Fruit fly (Drosophila melanogaster): ENCODE results near the gene CG18530.
A peak's percentile ranks its signal among the peaks of the same experiment; 100 is the strongest.

Gene CG18530

dm6 chr3R:12637961-12638531, 4.9 kb downstream of the CG18530 start, which contains the start of gene CG11608:
Gene CG11608 (plus strand): TSS chr3R:12638481.
- no peak for TF ChIP-seq B-H2 (GFP tag; optimal IDR thresholded peaks at IDR 0.05)
- TF ChIP-seq aop (GFP tag; IDR thresholded peaks at IDR 0.05), result 0 out of 2 replicates have a peak, but pooled peaks have one; percentile 31
- no peak for TF ChIP-seq HmgD (GFP tag; optimal IDR thresholded peaks at IDR 0.05)
- peak; percentile 34 for TF ChIP-seq pita (GFP tag; optimal IDR thresholded peaks at IDR 0.05)
- TF ChIP-seq Stat92E (GFP tag; optimal IDR thresholded peaks at IDR 0.05), result no peak
- TF ChIP-seq Fer3 (tag; optimal IDR thresholded peaks at IDR 0.05), result no peak
- TF ChIP-seq CG7928 (GFP tag; optimal IDR thresholded peaks at IDR 0.05), result no peak
- no peak for TF ChIP-seq CG6683 (GFP tag; optimal IDR thresholded peaks at IDR 0.05)
- TF ChIP-seq CG11085 (GFP tag; IDR thresholded peaks at IDR 0.05), result no peak
- TF ChIP-seq Atf3 (GFP tag; optimal IDR thresholded peaks at IDR 0.05), result no peak
- no peak for TF ChIP-seq bowl (GFP tag; IDR thresholded peaks at IDR 0.05)
- TF ChIP-seq sens (GFP tag), result peak; percentile 45
- TF ChIP-seq stwl (tag; optimal IDR thresholded peaks at IDR 0.05), result peak; percentile 41
- TF ChIP-seq CTCF (GFP tag; optimal IDR thresholded peaks at IDR 0.05), result peak; percentile 79
- no peak; the same call in 2 of the 3 replicates for TF ChIP-seq HLH4C (GFP tag; IDR thresholded peaks at IDR 0.05; ENCODE audit: partially characterized antibody)
- no peak for TF ChIP-seq Sox102F (GFP tag; optimal IDR thresholded peaks at IDR 0.05)
- TF ChIP-seq CG17328 (GFP tag; IDR thresholded peaks at IDR 0.05), result no peak
- no peak for TF ChIP-seq CG9215 (GFP tag; IDR thresholded peaks at IDR 0.05)
- no peak for TF ChIP-seq sens-2 (GFP tag; IDR thresholded peaks at IDR 0.05)
- TF ChIP-seq NC2β (GFP tag; optimal IDR thresholded peaks at IDR 0.05), result no peak
- TF ChIP-seq CG4820 (GFP tag; optimal IDR thresholded peaks at IDR 0.05), result no peak
- no peak for TF ChIP-seq btn (GFP tag; optimal IDR thresholded peaks at IDR 0.05)
- TF ChIP-seq sim (GFP tag; IDR thresholded peaks at IDR 0.05), result no peak
- TF ChIP-seq fd102C (GFP tag; optimal IDR thresholded peaks at IDR 0.05), result no peak
- peak; percentile 46 for TF ChIP-seq Abd-B (GFP tag; optimal IDR thresholded peaks at IDR 0.05)
- no peak for TF ChIP-seq HmgZ (tag; optimal IDR thresholded peaks at IDR 0.05)
- no peak for TF ChIP-seq gcm2 (GFP tag; optimal IDR thresholded peaks at IDR 0.05)
- TF ChIP-seq Rx (GFP tag; IDR thresholded peaks at IDR 0.05), result no peak
- no peak for TF ChIP-seq CG34422 (GFP tag; IDR thresholded peaks at IDR 0.05)
- TF ChIP-seq CkIIα-i1 (GFP tag; IDR thresholded peaks at IDR 0.05), result no peak
- no peak for TF ChIP-seq sd (tag; optimal IDR thresholded peaks at IDR 0.05)
- TF ChIP-seq Bgb (GFP tag; IDR thresholded peaks at IDR 0.05; ENCODE audit: partially characterized antibody), result peak; percentile 67
- peak; percentile 43 for TF ChIP-seq zen (tag; optimal IDR thresholded peaks at IDR 0.05)
- no peak for TF ChIP-seq PHDP (tag; optimal IDR thresholded peaks at IDR 0.05)
- TF ChIP-seq br (optimal IDR thresholded peaks at IDR 0.05), result no peak
- TF ChIP-seq knrl (GFP tag; IDR thresholded peaks at IDR 0.05; ENCODE audit: partially characterized antibody), result peak; percentile 69
- no peak for TF ChIP-seq CG14667 (GFP tag; IDR thresholded peaks at IDR 0.05)
- TF ChIP-seq amos (GFP tag; IDR thresholded peaks at IDR 0.05; ENCODE audit: partially characterized antibody), result peak; percentile 61; the same call in 1 of the 2 replicates
- no peak for TF ChIP-seq CG16863 (GFP tag; optimal IDR thresholded peaks at IDR 0.05)
- TF ChIP-seq ash1 (GFP tag; optimal IDR thresholded peaks at IDR 0.05), result no peak
- TF ChIP-seq repo (GFP tag; optimal IDR thresholded peaks at IDR 0.05), result no peak
- TF ChIP-seq CG13287 (GFP tag; IDR thresholded peaks at IDR 0.05; ENCODE audit: partially characterized antibody), result 0 out of 2 replicates have a peak, but pooled peaks have one; percentile 12
- TF ChIP-seq dmrt99B (tag; optimal IDR thresholded peaks at IDR 0.05), result no peak
- TF ChIP-seq CG8478 (optimal IDR thresholded peaks at IDR 0.05), result no peak
- no peak for TF ChIP-seq gce (GFP tag; IDR thresholded peaks at IDR 0.05)
- no peak for TF ChIP-seq lov (optimal IDR thresholded peaks at IDR 0.05)
- no peak for TF ChIP-seq lov (GFP tag; IDR thresholded peaks at IDR 0.05)
- peak in 1 of 2 experiments; percentile 42 for TF ChIP-seq Eip74EF (GFP tag; optimal IDR thresholded peaks at IDR 0.05)
- TF ChIP-seq CG2199 (GFP tag; IDR thresholded peaks at IDR 0.05), result peak; percentile 92
- TF ChIP-seq gfzf (GFP tag; optimal IDR thresholded peaks at IDR 0.05), result no peak
- TF ChIP-seq Med (GFP tag), result peak; percentile 19
- no peak for TF ChIP-seq CG12219 (GFP tag; optimal IDR thresholded peaks at IDR 0.05)

All from whole organism, embryonic.